Fruit fly (Drosophila melanogaster): ENCODE measurements around the gene snRNP-U1-C.

The snRNP-U1-C gene

DNA sequence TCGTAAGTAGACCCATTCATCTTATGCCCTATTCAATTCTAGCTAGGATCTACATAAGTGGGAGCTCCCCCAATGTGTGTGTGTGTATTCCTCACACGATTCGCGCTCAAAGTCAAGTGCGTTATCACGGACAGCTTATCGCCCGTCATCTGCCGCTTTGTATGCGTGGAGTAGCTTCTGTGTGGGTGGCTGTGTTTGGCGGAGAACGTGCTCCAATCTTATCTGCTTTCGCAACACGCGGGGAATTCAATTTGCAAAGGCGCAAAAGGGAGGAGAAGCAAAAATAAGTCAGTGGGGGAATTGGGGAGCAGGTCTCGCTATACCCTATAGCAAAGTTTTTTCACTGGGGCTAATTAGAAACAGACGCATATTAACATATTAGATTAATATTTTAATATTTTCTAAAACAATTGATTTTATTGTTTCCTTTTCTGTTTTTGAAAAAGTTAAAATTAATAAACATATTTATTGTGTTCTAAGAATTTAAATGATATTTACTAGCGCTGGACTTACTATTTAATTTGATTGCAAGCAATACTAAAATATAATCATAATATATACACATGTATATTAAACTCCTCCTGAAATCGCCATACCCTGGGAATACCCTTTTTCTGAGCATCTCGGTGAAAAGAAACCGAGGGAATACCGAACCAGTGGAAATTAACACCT, 1.8 kb upstream of the snRNP-U1-C start (continued):
- TF ChIP-seq Atf6 (GFP tag; IDR thresholded peaks at IDR 0.05) (0 out of 2 replicates have a peak, but pooled peaks have one; percentile 28), CG10147 (GFP tag; optimal IDR thresholded peaks at IDR 0.05) (peak; percentile 53), CG7839 (tag; optimal IDR thresholded peaks at IDR 0.05) (peak; percentile 53), CG9727 (GFP tag; optimal IDR thresholded peaks at IDR 0.05) (peak; percentile 63), CG15514 (GFP tag; optimal IDR thresholded peaks at IDR 0.05) (peak; percentile 42), nom (GFP tag; optimal IDR thresholded peaks at IDR 0.05) (no peak), CG15073 (GFP tag; optimal IDR thresholded peaks at IDR 0.05) (no peak), sens-2 (GFP tag; IDR thresholded peaks at IDR 0.05) (no peak), scrt (GFP tag; optimal IDR thresholded peaks at IDR 0.05) (peak; percentile 12), prd (optimal IDR thresholded peaks at IDR 0.05) (no peak), prd (GFP tag; IDR thresholded peaks at IDR 0.05) (peak; percentile 37; the same call in 1 of the 3 replicates), Med (GFP tag) (peak; percentile 41), CG18262 (tag; optimal IDR thresholded peaks at IDR 0.05) (peak; percentile 2), CG10209 (GFP tag; optimal IDR thresholded peaks at IDR 0.05) (peak; percentile 36), chinmo (GFP tag; IDR thresholded peaks at IDR 0.05; ENCODE audit: partially characterized antibody) (0 out of 4 replicates have a peak, but pooled peaks have one; percentile 36), CG13894 (tag; optimal IDR thresholded peaks at IDR 0.05) (peak; percentile 20), CG11695 (GFP tag; IDR thresholded peaks at IDR 0.05) (no peak), CG2116 (GFP tag; optimal IDR thresholded peaks at IDR 0.05) (no peak), Fer3 (tag; optimal IDR thresholded peaks at IDR 0.05) (peak; percentile 55), rib (GFP tag; IDR thresholded peaks at IDR 0.05) (peak; percentile 78), Hand (GFP tag; optimal IDR thresholded peaks at IDR 0.05) (peak; percentile 64)

DNA sequence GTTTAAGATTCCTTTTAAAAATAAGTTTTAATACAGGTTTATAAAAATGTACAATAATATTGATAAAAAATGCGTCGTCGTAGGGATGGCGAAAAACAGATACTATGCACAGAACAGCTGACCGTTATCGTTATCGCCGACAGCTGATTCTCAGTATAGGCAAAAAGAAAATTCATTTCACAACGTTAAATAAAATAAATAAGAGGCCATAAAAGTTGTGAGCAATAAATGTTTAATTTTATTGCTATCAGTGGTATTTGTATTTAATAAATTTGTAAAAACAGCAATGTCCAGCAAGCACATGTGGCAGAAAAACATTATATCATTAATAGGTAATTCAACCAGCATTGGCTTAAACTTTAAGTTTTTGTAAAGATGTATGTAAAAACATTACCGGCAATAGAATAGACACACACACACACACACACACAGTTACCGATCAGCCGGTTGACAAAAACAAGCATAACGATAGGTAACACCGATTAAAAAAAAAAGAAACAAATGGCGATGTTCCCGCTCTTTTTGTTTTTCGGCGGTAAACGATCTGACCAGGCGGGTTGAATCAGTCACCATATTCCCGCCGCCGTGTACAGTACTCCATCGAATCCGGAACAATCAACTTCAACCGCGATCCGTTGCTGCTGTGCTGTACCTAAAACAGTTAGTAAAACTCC, 2.5 kb downstream of the snRNP-U1-C start, which contains the start of the genes dnk and Smu1:
Gene dnk, plus strand, starts transcription at position 133 of the 674 bp plus-strand sequence.
Gene Smu1, minus strand, starts transcription at position 462 of the 674 bp plus-strand sequence.
- TF ChIP-seq dysf (GFP tag; IDR thresholded peaks at IDR 0.05), result no peak
- TF ChIP-seq pzg (GFP tag; optimal IDR thresholded peaks at IDR 0.05), result peak; percentile 23
- no peak for TF ChIP-seq tin (GFP tag; optimal IDR thresholded peaks at IDR 0.05)
- no peak for TF ChIP-seq Rx (GFP tag; IDR thresholded peaks at IDR 0.05)
- no peak for TF ChIP-seq hbn (GFP tag; IDR thresholded peaks at IDR 0.05; ENCODE audit: partially characterized antibody)
- TF ChIP-seq phol (tag; optimal IDR thresholded peaks at IDR 0.05), result peak; percentile 78
- peak; percentile 54 for TF ChIP-seq BEAF-32 (GFP tag; optimal IDR thresholded peaks at IDR 0.05)
- TF ChIP-seq CG6654 (GFP tag; optimal IDR thresholded peaks at IDR 0.05), result no peak
- TF ChIP-seq CG5245 (GFP tag; optimal IDR thresholded peaks at IDR 0.05), result no peak
- no peak for TF ChIP-seq CG1792 (GFP tag; optimal IDR thresholded peaks at IDR 0.05)
- TF ChIP-seq Drgx (GFP tag; IDR thresholded peaks at IDR 0.05), result peak; percentile 42; the same call in 1 of the 2 replicates
- no peak for TF ChIP-seq HmgZ (tag; optimal IDR thresholded peaks at IDR 0.05)
- no peak for TF ChIP-seq CG9797 (GFP tag; optimal IDR thresholded peaks at IDR 0.05)
- TF ChIP-seq Stat92E (GFP tag; optimal IDR thresholded peaks at IDR 0.05), result no peak
- peak; percentile 90 for TF ChIP-seq CG7928 (GFP tag; optimal IDR thresholded peaks at IDR 0.05)
- no peak for TF ChIP-seq B-H1 (GFP tag; IDR thresholded peaks at IDR 0.05)
- TF ChIP-seq Mes4 (GFP tag; optimal IDR thresholded peaks at IDR 0.05), result no peak
- no peak for TF ChIP-seq CG1603 (tag; optimal IDR thresholded peaks at IDR 0.05)
- TF ChIP-seq Lim3 (GFP tag; IDR thresholded peaks at IDR 0.05), result no peak
- no peak for TF ChIP-seq CG33213 (GFP tag; optimal IDR thresholded peaks at IDR 0.05)
- no peak for TF ChIP-seq dmrt11E (tag; optimal IDR thresholded peaks at IDR 0.05)
- peak; percentile 58 for TF ChIP-seq Dref (GFP tag; IDR thresholded peaks at IDR 0.05)
- no peak for TF ChIP-seq CG30431 (GFP tag; optimal IDR thresholded peaks at IDR 0.05)
- no peak for TF ChIP-seq CG11695 (GFP tag; IDR thresholded peaks at IDR 0.05)
- TF ChIP-seq Bteb2 (GFP tag; optimal IDR thresholded peaks at IDR 0.05), result no peak
- no peak for TF ChIP-seq zf30C (GFP tag; optimal IDR thresholded peaks at IDR 0.05)
- no peak for TF ChIP-seq CG10366 (GFP tag; IDR thresholded peaks at IDR 0.05)
- no peak for TF ChIP-seq bowl (GFP tag; IDR thresholded peaks at IDR 0.05)

Data from whole organism, embryonic.